Worm (Caenorhabditis elegans): ENCODE results near the gene gst-16.

DNA sequence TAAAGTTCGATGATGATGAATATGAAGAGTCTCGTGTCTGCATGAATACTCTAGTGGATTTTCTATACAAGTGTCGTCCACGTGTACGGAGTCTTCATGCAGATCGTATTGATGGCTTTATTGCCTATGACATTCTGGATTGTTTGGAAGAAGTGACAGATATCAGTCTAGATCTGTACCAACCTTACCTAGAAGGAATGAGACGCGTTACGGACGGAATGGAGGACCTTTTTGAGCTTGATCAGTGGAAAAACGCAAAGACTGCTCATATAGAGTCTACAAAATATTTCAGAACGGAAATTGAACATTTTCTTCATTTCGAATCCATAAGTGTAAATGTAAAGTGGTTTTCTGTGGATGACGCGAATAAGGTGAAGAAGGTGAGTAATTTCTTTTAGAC, 24.0 kb upstream of the gst-16 start, which contains the start of gene fbxa-169:
- TF ChIP-seq F52B5.7 (tag; optimal IDR thresholded peaks at IDR 0.05) (no peak), K12H6.12 (tag; optimal IDR thresholded peaks at IDR 0.05) (no peak), nfya-2 (GFP tag; IDR thresholded peaks at IDR 0.05) (no peak), rpc-1 (optimal IDR thresholded peaks at IDR 0.05) (no peak), rpc-1 (tag; optimal IDR thresholded peaks at IDR 0.05) (no peak), hsf-1 (GFP tag; IDR thresholded peaks at IDR 0.05) (no peak), mcd-1 (GFP tag; IDR thresholded peaks at IDR 0.05) (no peak), tbp1 (GFP tag; optimal IDR thresholded peaks at IDR 0.05) (no peak), pha-4 (tag; optimal IDR thresholded peaks at IDR 0.05) (no peak), ceh-40 (GFP tag; IDR thresholded peaks at IDR 0.05) (no peak), dpl-1 (GFP tag; optimal IDR thresholded peaks at IDR 0.05) (no peak), ama-1 (optimal IDR thresholded peaks at IDR 0.05) (no peak), ama-1 (GFP tag; optimal IDR thresholded peaks at IDR 0.05) (no peak), snpc-4 (GFP tag; optimal IDR thresholded peaks at IDR 0.05) (no peak), snpc-4 (tag; optimal IDR thresholded peaks at IDR 0.05) (no peak), ztf-18 (tag; optimal IDR thresholded peaks at IDR 0.05) (no peak), F49E8.2 (tag; optimal IDR thresholded peaks at IDR 0.05; ENCODE audit: insufficient read depth) (no peak)
